Worm (Caenorhabditis elegans) whole organism, midembryonic: Measurements from ENCODE around the gene mab-3.
"Not testable (repeated sequence)": the region's sequence is repeated elsewhere in the genome, so short reads cannot be mapped to it uniquely, and the experiment has no call there.

Experiments used
- T22C8.4 ChIP-seq: fragments of 200-800 bp; sonication (Bioruptor generic); IDR thresholded peaks from 2 replicates; pipeline ENCODE4 v1.3.6; 2022; ENCODE audit warnings: missing genetic modification characterization, missing compliant biosample characterization
- cog-1 ChIP-seq: sonication (generic microtip); optimal IDR thresholded peaks from 2 replicates; lab custom pipeline; 2016; ENCODE audit warnings: missing genetic modification characterization, missing compliant biosample characterization
- flt-1 ChIP-seq: fragments of 200-800 bp; sonication (Bioruptor generic); IDR thresholded peaks from 2 replicates; pipeline ENCODE4 v1.3.6; 2022; ENCODE audit warnings: missing genetic modification characterization, missing compliant biosample characterization
- klf-2 ChIP-seq: fragments of 200-800 bp; sonication (Bioruptor generic); conservative IDR thresholded peaks from 2 replicates; pipeline ENCODE4 v1.3.6; 2022; ENCODE audit warnings: missing genetic modification reagents, missing genetic modification characterization, missing compliant biosample characterization
- med-1 ChIP-seq: sonication (generic microtip); optimal IDR thresholded peaks from 2 replicates; lab custom pipeline; 2017; ENCODE audit warnings: missing genetic modification characterization, mild to moderate bottlenecking, missing compliant biosample characterization, antibody characterized with exemption, missing genetic modification reagents; ENCODE audit not compliant: insufficient read depth
- ref-1 ChIP-seq: fragments of 200-800 bp; sonication (Bioruptor generic); conservative IDR thresholded peaks from 2 replicates; pipeline ENCODE4 v1.3.6; 2022; ENCODE audit warnings: missing genetic modification reagents, missing genetic modification characterization, missing compliant biosample characterization
- tab-1 ChIP-seq: fragments of 200-800 bp; sonication (Bioruptor generic); IDR thresholded peaks from 2 replicates; pipeline ENCODE4 v1.3.6; 2022; ENCODE audit warnings: missing genetic modification characterization, missing compliant biosample characterization
- ztf-23 ChIP-seq: fragments of 200-800 bp; sonication (Bioruptor generic); IDR thresholded peaks from 2 replicates; pipeline ENCODE4 v1.3.6; 2022; ENCODE audit warnings: missing genetic modification reagents, missing genetic modification characterization, missing compliant biosample characterization
- ztf-29 ChIP-seq: fragments of 200-800 bp; sonication (Bioruptor generic); IDR thresholded peaks from 2 replicates; pipeline ENCODE4 v1.3.6; 2022; ENCODE audit warnings: missing genetic modification reagents, missing genetic modification characterization, missing compliant biosample characterization

mab-3 gene

DNA sequence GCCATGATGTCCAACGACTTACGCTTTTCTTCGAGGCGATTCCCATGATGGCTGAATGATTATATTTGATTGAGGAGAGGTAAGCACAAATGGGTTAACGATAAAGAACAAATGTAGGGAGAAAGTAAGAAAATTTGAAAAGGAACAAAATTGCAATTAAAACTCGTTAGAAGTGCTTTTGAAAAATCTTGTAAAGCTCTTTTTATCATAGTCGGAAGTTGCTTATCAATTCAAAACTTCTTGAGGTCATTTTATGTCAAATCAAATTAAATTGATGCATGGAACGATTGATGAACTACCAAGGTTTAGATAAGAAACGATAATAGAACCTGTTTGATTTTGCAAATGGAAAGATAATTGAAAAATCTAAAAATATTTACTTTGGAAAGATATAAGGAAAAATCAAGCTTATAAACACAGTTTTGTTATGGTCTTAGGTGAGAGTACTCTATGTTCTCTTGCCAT, 23.1 kb upstream of the mab-3 start, which contains the start of gene glt-5:
Gene glt-5, minus strand, starts transcription at position 51 of the 465 bp plus-strand sequence.
- TF ChIP-seq flt-1 = no peak

DNA sequence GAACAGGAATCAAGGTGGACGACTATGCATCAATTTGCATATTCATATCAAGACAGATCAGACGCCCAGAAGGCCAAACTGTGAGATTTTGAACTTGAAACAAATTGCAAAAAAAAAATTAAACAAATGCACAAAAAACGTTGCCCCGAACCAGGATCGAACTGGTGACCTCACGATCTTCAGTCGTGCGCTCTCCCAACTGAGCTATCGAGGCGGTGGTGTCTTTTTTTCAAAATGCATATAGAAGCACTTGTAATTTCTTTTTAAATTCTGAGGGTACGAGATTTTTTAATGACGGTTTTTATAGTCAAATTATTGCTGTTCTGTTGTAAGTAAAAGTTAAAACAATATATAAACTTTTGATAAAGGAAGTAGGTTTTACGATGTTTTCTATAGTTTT, 18.9 kb upstream of the mab-3 start:
- TF ChIP-seq flt-1 (no peak), med-1 (GFP tag; lab: Kevin White, UChicago) (no peak), tab-1 (GFP tag; lab: Robert Waterston, UW) (peak; percentile 34; the same call in 1 of the 2 replicates), ref-1 (GFP tag; lab: Robert Waterston, UW) (no peak)

DNA sequence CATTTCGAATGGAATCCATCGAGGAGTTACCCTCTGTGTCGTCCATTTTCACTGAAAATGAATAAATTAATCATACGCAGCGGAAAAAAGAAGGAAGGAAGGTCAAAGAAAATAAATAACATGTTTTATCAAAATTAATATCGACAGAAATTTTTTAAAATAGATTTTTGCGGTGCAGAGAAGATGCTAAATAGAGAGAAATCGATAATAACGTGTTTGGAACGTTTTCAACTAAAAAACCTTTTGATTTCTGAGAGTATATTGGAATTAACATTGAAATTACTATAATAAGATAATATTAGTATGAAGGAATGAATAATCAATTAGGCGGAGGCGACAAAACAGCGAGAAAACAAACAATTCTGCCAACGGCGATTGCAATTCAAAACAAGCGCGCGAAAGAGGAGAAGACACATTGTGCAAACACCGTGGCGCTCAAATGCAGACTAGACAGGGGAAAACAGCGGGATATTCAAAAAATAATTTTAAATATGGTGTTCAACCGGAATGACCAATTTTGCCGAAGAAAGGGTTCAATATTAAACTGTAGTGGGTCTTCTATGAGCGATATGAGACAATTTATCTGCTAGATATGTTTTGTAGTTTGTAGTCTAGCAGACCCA, 15.4 kb upstream of the mab-3 start, which contains the start of gene wee-1.3:
Gene wee-1.3, minus strand, starts transcription at position 51 of the 623 bp plus-strand sequence.
- TF ChIP-seq med-1 (GFP tag; lab: Kevin White, UChicago) (no peak), cog-1 (peak; percentile 80), T22C8.4 (0 out of 2 replicates have a peak, but pooled peaks have one; percentile 23), ztf-29 (GFP tag; lab: Robert Waterston, UW) (no peak), ztf-23 (GFP tag; lab: Robert Waterston, UW) (no peak), klf-2 (GFP tag; lab: Robert Waterston, UW) (no peak), flt-1 (0 out of 2 replicates have a peak, but pooled peaks have one; percentile 17)

DNA sequence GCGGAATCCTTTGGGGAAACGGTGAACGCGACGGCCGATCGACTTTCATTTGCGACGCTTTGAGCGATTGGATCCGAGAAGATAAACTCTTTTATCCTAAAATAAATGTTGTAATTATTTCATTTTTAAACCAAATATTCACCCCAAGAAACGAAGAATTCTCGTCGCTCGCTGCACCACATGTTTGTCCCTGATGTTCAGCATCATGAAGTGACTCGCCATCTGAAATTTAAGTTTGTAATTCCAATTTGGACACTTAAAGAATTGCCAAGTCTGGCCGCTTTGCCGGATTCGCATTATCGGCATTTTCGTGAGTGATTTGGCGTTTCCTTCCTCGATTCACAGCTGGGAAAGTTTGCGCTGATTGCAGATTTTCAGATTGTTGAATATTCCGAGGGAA, 14.0 kb upstream of the mab-3 start, which contains the start of gene Y53C12A.6:
Gene Y53C12A.6, minus strand, starts transcription at position 101 of the 400 bp plus-strand sequence.
- no peak for TF ChIP-seq cog-1
- no peak for TF ChIP-seq ztf-23 (GFP tag; lab: Robert Waterston, UW)
- TF ChIP-seq ref-1 (GFP tag; lab: Robert Waterston, UW) = no peak
- no peak for TF ChIP-seq T22C8.4
- TF ChIP-seq klf-2 (GFP tag; lab: Robert Waterston, UW) = no peak
- no peak for TF ChIP-seq flt-1
- no peak for TF ChIP-seq ztf-29 (GFP tag; lab: Robert Waterston, UW)
- TF ChIP-seq med-1 (GFP tag; lab: Kevin White, UChicago) = no peak
- no peak for TF ChIP-seq tab-1 (GFP tag; lab: Robert Waterston, UW)

DNA sequence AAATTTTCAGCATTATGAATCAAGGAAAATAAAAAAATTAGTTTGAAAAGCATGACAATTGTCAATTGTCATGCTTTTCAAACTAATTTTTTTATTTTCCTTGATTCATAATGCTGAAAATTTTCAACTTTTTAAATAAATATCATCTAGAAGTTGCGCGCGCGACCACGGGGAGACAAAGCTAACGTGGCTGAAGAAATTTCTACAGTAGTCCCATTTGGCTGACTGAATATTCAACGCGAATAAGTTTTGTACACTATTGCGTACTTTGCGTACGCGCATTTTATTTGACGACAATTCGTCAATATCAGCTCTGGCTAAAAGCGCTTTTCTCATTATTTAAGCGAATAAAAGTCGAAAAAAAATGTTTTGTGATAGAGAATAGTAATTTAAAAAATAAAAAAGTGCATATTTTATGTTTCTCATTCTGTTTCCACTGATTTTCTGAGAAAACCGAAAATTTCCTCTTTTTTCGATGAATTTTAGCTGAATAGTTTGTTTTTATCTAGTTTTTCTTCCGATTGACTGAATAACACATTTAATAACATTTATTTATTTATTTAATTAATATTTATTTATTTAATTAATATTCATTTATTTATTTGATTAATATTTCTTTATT, 13.2 kb upstream of the mab-3 start, which contains the start of gene Y53C12A.11:
Gene Y53C12A.11, minus strand, starts transcription at position 68 of the 622 bp plus-strand sequence.
- TF ChIP-seq T22C8.4; ztf-23 (GFP tag; lab: Robert Waterston, UW); ref-1 (GFP tag; lab: Robert Waterston, UW): not testable (repeated sequence)

DNA sequence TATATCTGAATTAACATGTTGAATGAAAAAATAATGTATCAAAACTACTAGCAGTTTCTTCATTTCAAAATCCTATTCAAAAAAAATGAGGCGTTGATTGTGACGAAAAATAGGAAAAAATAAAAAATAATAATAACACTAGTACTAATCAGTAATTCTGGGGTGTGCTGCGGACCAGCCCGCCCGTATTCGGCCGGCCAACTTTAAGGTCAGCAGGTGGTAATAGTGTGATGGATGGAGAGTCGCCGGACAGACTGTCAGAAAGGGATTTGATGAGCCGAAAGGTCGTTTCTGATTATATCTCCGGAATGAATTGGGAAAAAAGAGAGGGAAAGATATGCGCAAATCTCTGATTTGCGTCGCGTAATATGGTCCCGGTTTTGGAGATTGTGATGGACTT, 7.5 kb upstream of the mab-3 start, which contains the start of gene cutl-2:
Gene cutl-2, minus strand, starts transcription at position 210 of the 400 bp plus-strand sequence.
- TF ChIP-seq klf-2 (GFP tag; lab: Robert Waterston, UW) = no peak
- TF ChIP-seq ref-1 (GFP tag; lab: Robert Waterston, UW) = no peak
- no peak for TF ChIP-seq med-1 (GFP tag; lab: Kevin White, UChicago)
- TF ChIP-seq tab-1 (GFP tag; lab: Robert Waterston, UW) = no peak
- TF ChIP-seq ztf-23 (GFP tag; lab: Robert Waterston, UW) = no peak
- no peak for TF ChIP-seq T22C8.4
- TF ChIP-seq cog-1 = no peak
- TF ChIP-seq flt-1 = no peak
- TF ChIP-seq ztf-29 (GFP tag; lab: Robert Waterston, UW) = no peak

DNA sequence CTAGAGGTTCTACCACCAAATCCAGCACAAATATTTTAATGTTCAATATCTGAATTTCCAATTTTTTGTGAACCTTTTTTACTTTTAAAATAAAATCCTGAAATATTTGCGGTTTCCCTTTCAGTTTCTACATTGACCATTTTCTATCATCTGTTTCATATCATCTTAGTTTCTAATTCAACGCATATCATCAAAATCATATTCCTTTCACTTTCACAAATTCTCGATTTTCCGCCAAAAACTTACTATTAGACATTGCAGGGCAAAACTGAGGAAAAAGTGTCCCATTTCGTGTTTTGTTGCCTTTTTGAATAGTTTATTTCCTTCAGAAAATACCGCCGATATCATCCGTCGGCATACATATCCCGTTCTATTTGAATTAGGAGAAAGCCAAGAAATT, 6.9 kb upstream of the mab-3 start:
- TF ChIP-seq tab-1 (GFP tag; lab: Robert Waterston, UW) (no peak), ztf-23 (GFP tag; lab: Robert Waterston, UW) (no peak), med-1 (GFP tag; lab: Kevin White, UChicago) (no peak), ref-1 (GFP tag; lab: Robert Waterston, UW) (no peak), cog-1 (no peak), T22C8.4 (no peak), klf-2 (GFP tag; lab: Robert Waterston, UW) (no peak), ztf-29 (GFP tag; lab: Robert Waterston, UW) (no peak), flt-1 (no peak)

DNA sequence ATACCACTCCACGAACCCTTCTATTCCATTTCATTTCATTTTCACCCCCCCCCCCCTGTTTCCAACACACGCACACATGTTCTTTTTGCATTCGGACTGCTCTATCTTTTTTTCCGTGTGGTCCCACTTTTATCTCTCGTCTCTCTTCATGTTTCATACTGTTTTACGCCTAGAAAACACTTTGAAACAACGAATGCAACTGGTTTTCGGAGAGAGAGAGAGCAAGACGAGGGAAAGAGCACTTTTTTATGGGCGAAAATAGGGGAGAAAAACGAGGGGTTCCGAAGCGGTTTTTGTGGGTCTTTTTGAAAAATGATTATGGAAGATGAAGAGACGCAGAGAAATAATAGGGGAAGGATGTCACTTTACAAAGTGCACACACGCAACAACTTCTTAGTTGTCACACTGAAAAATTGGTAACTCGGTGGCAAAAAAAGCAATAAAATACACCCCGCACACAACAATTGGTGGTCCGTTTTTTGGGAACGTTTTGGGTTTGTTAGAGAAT, 4.7 kb upstream of the mab-3 start:
- no peak for TF ChIP-seq ztf-23 (GFP tag; lab: Robert Waterston, UW)
- no peak for TF ChIP-seq ztf-29 (GFP tag; lab: Robert Waterston, UW)
- TF ChIP-seq flt-1 = no peak
- no peak for TF ChIP-seq ref-1 (GFP tag; lab: Robert Waterston, UW)
- TF ChIP-seq klf-2 (GFP tag; lab: Robert Waterston, UW) = no peak
- TF ChIP-seq med-1 (GFP tag; lab: Kevin White, UChicago) = no peak
- TF ChIP-seq tab-1 (GFP tag; lab: Robert Waterston, UW) = no peak

DNA sequence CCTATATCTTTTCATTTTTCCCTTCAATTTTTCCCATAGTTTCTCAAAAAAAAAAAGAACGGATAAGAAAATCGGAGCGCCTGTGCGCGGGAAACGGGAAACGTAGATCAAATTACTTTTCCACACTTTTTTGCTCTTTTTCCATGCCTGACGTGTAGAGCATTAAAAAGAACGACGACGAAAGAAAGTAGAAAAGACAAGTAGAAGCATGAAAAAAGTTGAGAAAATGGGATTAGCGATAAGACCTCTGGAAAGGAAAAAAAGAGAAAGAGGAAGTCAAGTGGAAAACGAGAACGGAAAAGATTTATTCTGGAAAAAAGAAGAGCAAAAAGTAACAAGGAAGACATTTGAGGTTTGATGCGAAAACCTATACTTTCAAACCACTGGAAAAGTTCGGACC, 3.4 kb upstream of the mab-3 start:
- TF ChIP-seq med-1 (GFP tag; lab: Kevin White, UChicago) (no peak), ztf-29 (GFP tag; lab: Robert Waterston, UW) (no peak), T22C8.4 (no peak), tab-1 (GFP tag; lab: Robert Waterston, UW) (no peak), ztf-23 (GFP tag; lab: Robert Waterston, UW) (no peak), klf-2 (GFP tag; lab: Robert Waterston, UW) (no peak), flt-1 (no peak), cog-1 (no peak), ref-1 (GFP tag; lab: Robert Waterston, UW) (no peak)
